Fruit fly (Drosophila melanogaster): ENCODE data around the gene CG5177.

CG5177 gene

dm6 chr2L:7442929-7443328 is 37.9 kb downstream of the CG5177 start (continued):
- TF ChIP-seq CG15011 (GFP tag; optimal IDR thresholded peaks at IDR 0.05) (no peak), CG9797 (GFP tag; optimal IDR thresholded peaks at IDR 0.05) (no peak), CG4328 (GFP tag; optimal IDR thresholded peaks at IDR 0.05) (no peak), CG14050 (GFP tag; IDR thresholded peaks at IDR 0.05) (0 out of 3 replicates have a peak, but pooled peaks have one; percentile 10), CG10431 (GFP tag; optimal IDR thresholded peaks at IDR 0.05) (no peak), H2.0 (GFP tag; IDR thresholded peaks at IDR 0.05) (peak; percentile 28; the same call in 1 of the 2 replicates), CG4282 (GFP tag; optimal IDR thresholded peaks at IDR 0.05) (no peak), unc-4 (GFP tag; IDR thresholded peaks at IDR 0.05; ENCODE audit: partially characterized antibody) (no peak), peb (GFP tag; IDR thresholded peaks at IDR 0.05) (no peak), z (GFP tag; IDR thresholded peaks at IDR 0.05) (no peak), CG12104 (GFP tag; optimal IDR thresholded peaks at IDR 0.05) (no peak), grau (tag; optimal IDR thresholded peaks at IDR 0.05) (peak; percentile 47), HLH3B (GFP tag; IDR thresholded peaks at IDR 0.05) (no peak), CG30431 (GFP tag; optimal IDR thresholded peaks at IDR 0.05) (no peak), pnt (GFP tag; optimal IDR thresholded peaks at IDR 0.05) (no peak), Med (GFP tag) (peak; percentile 82), lmd (GFP tag; IDR thresholded peaks at IDR 0.05) (peak; percentile 60; the same call in 1 of the 2 replicates), CG6791 (GFP tag; IDR thresholded peaks at IDR 0.05; ENCODE audit: partially characterized antibody) (no peak), CG14965 (GFP tag; optimal IDR thresholded peaks at IDR 0.05; ENCODE audit: borderline replicate concordance) (no peak), CG13287 (GFP tag; IDR thresholded peaks at IDR 0.05; ENCODE audit: partially characterized antibody) (no peak), Ada2b (GFP tag; IDR thresholded peaks at IDR 0.05) (peak; percentile 56), CG30020 (tag; optimal IDR thresholded peaks at IDR 0.05) (no peak), ro (GFP tag; IDR thresholded peaks at IDR 0.05) (no peak), aop (GFP tag; IDR thresholded peaks at IDR 0.05) (no peak), wor (GFP tag; IDR thresholded peaks at IDR 0.05) (no peak), chn (GFP tag; optimal IDR thresholded peaks at IDR 0.05) (no peak), D19A (tag; optimal IDR thresholded peaks at IDR 0.05) (peak; percentile 17), corto (GFP tag; optimal IDR thresholded peaks at IDR 0.05) (no peak), kni (GFP tag; optimal IDR thresholded peaks at IDR 0.05) (no peak), Xbp1 (GFP tag; optimal IDR thresholded peaks at IDR 0.05) (peak; percentile 17), Lhr (GFP tag; optimal IDR thresholded peaks at IDR 0.05) (no peak), Hmx (GFP tag; optimal IDR thresholded peaks at IDR 0.05) (no peak), Sin3A (optimal IDR thresholded peaks at IDR 0.05) (no peak), CG1233 (GFP tag; optimal IDR thresholded peaks at IDR 0.05) (no peak), eve (GFP tag; optimal IDR thresholded peaks at IDR 0.05) (no peak), tup (GFP tag; optimal IDR thresholded peaks at IDR 0.05) (no peak), Drgx (GFP tag; IDR thresholded peaks at IDR 0.05) (no peak), gce (GFP tag; IDR thresholded peaks at IDR 0.05) (no peak), tgo (GFP tag; IDR thresholded peaks at IDR 0.05) (peak; percentile 49; the same call in 2 of the 3 replicates), tio (GFP tag; optimal IDR thresholded peaks at IDR 0.05) (peak; percentile 35), jumu (GFP tag; optimal IDR thresholded peaks at IDR 0.05) (no peak), kah (GFP tag; optimal IDR thresholded peaks at IDR 0.05) (no peak), CG12236 (GFP tag; optimal IDR thresholded peaks at IDR 0.05) (no peak), Stat92E (GFP tag; optimal IDR thresholded peaks at IDR 0.05) (no peak), CG4707 (GFP tag; optimal IDR thresholded peaks at IDR 0.05) (no peak), tll (GFP tag; optimal IDR thresholded peaks at IDR 0.05) (no peak), odd (GFP tag; optimal IDR thresholded peaks at IDR 0.05) (peak; percentile 27), ranshi (GFP tag; IDR thresholded peaks at IDR 0.05) (peak; percentile 21; the same call in 1 of the 2 replicates), CG31224 (GFP tag; IDR thresholded peaks at IDR 0.05) (peak; percentile 63; the same call in 1 of the 2 replicates), HLH4C (GFP tag; IDR thresholded peaks at IDR 0.05; ENCODE audit: partially characterized antibody) (no peak), CG7357 (GFP tag; IDR thresholded peaks at IDR 0.05) (no peak)

Data from whole organism, embryonic.